Fruit fly (Drosophila melanogaster) whole organism, prepupa: Measurements from ENCODE around the gene CG7379.

Experiments
- Blimp-1 ChIP-seq: fragments of 200-800 bp; sonication (Bioruptor generic); optimal IDR thresholded peaks from 3 replicates; lab custom pipeline; 2017; ENCODE audit warnings: missing biosample characterization, missing genetic modification characterization, mild to moderate bottlenecking, moderate library complexity, missing genetic modification reagents
- CG10631 ChIP-seq: fragments of 200-800 bp; sonication (Bioruptor generic); optimal IDR thresholded peaks from 2 replicates; lab custom pipeline; 2016; ENCODE audit warnings: missing biosample characterization, missing genetic modification characterization
- CG10669 ChIP-seq: fragments of 200-800 bp; sonication (Bioruptor generic); optimal IDR thresholded peaks from 3 replicates; lab custom pipeline; 2018; ENCODE audit warnings: missing biosample characterization, mild to moderate bottlenecking, missing genetic modification characterization, moderate library complexity
- CG11294 ChIP-seq: fragments of 200-800 bp; sonication (Bioruptor generic); IDR thresholded peaks from 2 replicates; pipeline ENCODE4 v1.3.6; 2022; ENCODE audit warnings: missing biosample characterization, missing genetic modification characterization
- CG11902 ChIP-seq: fragments of 200-800 bp; sonication (Bioruptor generic); optimal IDR thresholded peaks from 3 replicates; lab custom pipeline; 2016; ENCODE audit warnings: missing biosample characterization, missing genetic modification characterization
- CG15336 ChIP-seq: fragments of 200-800 bp; sonication (Bioruptor generic); IDR thresholded peaks from 2 replicates; pipeline ENCODE4 v1.3.6; 2022; ENCODE audit warnings: missing biosample characterization, missing genetic modification characterization
- CG1621 ChIP-seq: fragments of 200-800 bp; sonication (Bioruptor generic); optimal IDR thresholded peaks from 3 replicates; lab custom pipeline; 2018; ENCODE audit warnings: missing biosample characterization, mild to moderate bottlenecking, missing genetic modification characterization
- CG16779 ChIP-seq: fragments of 200-800 bp; sonication (Bioruptor generic); optimal IDR thresholded peaks from 3 replicates; lab custom pipeline; 2017; ENCODE audit warnings: missing biosample characterization, mild to moderate bottlenecking, missing genetic modification characterization
- CG3032 ChIP-seq: fragments of 200-800 bp; optimal IDR thresholded peaks from 2 replicates; lab custom pipeline; 2019; ENCODE audit warnings: missing biosample characterization, mild to moderate bottlenecking, missing genetic modification characterization, moderate library complexity
- CG32006 ChIP-seq: fragments of 200-800 bp; sonication (Bioruptor generic); optimal IDR thresholded peaks from 3 replicates; lab custom pipeline; 2017; ENCODE audit warnings: missing biosample characterization, mild to moderate bottlenecking, missing genetic modification characterization
- CG4318 ChIP-seq: fragments of 200-800 bp; sonication (Bioruptor generic); optimal IDR thresholded peaks from 3 replicates; lab custom pipeline; 2017; ENCODE audit warnings: missing biosample characterization, mild to moderate bottlenecking, missing genetic modification characterization
- CG6163 ChIP-seq: fragments of 200-800 bp; sonication (Bioruptor generic); IDR thresholded peaks from 3 replicates; pipeline ENCODE4 v1.3.6; 2022; ENCODE audit warnings: missing biosample characterization, missing genetic modification characterization
- CG6276 ChIP-seq: fragments of 200-800 bp; sonication (Bioruptor generic); optimal IDR thresholded peaks from 2 replicates; lab custom pipeline; 2017; ENCODE audit warnings: missing biosample characterization, mild to moderate bottlenecking, missing genetic modification characterization
- CG6792 ChIP-seq: fragments of 200-800 bp; sonication (Bioruptor generic); optimal IDR thresholded peaks from 3 replicates; lab custom pipeline; 2016; ENCODE audit warnings: missing biosample characterization, missing genetic modification characterization
- CG6854 ChIP-seq: fragments of 200-800 bp; sonication (Bioruptor generic); optimal IDR thresholded peaks from 2 replicates; lab custom pipeline; 2017; ENCODE audit warnings: missing biosample characterization, mild to moderate bottlenecking, missing genetic modification characterization
- CG7368 ChIP-seq: fragments of 200-800 bp; sonication (Bioruptor generic); optimal IDR thresholded peaks from 3 replicates; lab custom pipeline; 2016; ENCODE audit warnings: missing biosample characterization, missing genetic modification characterization
- CG8119 ChIP-seq: fragments of 200-800 bp; sonication (Bioruptor generic); IDR thresholded peaks from 3 replicates; pipeline ENCODE4 v1.3.6; 2022; ENCODE audit warnings: missing biosample characterization, missing genetic modification characterization
- CG8319 ChIP-seq: fragments of 200-800 bp; sonication (Bioruptor generic); optimal IDR thresholded peaks from 3 replicates; lab custom pipeline; 2016; ENCODE audit warnings: missing biosample characterization, missing genetic modification characterization
- CG8632 ChIP-seq: fragments of 200-800 bp; sonication (Bioruptor generic); optimal IDR thresholded peaks from 3 replicates; lab custom pipeline; 2016; ENCODE audit warnings: missing biosample characterization, missing genetic modification characterization
- CG9139 ChIP-seq: fragments of 200-800 bp; sonication (Bioruptor generic); optimal IDR thresholded peaks from 3 replicates; lab custom pipeline; 2017; ENCODE audit warnings: missing biosample characterization, mild to moderate bottlenecking, missing genetic modification characterization
- Eip75B ChIP-seq: fragments of 200-800 bp; sonication (Bioruptor generic); optimal IDR thresholded peaks from 3 replicates; lab custom pipeline; 2016; ENCODE audit warnings: missing biosample characterization, missing genetic modification characterization
- Eip78C ChIP-seq: fragments of 200-800 bp; sonication (Bioruptor generic); peaks from one replicate; lab custom pipeline; 2016; ENCODE audit warnings: missing biosample characterization, missing genetic modification characterization
- Eip93F ChIP-seq: fragments of 200-800 bp; sonication (Bioruptor generic); optimal IDR thresholded peaks from 2 replicates; lab custom pipeline; 2016; ENCODE audit warnings: missing biosample characterization, mild to moderate bottlenecking, missing genetic modification characterization
- Ets96B ChIP-seq: fragments of 200-800 bp; optimal IDR thresholded peaks from 2 replicates; lab custom pipeline; 2019; ENCODE audit warnings: missing biosample characterization, mild to moderate bottlenecking, missing genetic modification characterization, moderate library complexity
- Gug ChIP-seq: fragments of 200-800 bp; sonication (Bioruptor generic); IDR thresholded peaks from 2 replicates; pipeline ENCODE4 v1.3.6; 2022; ENCODE audit warnings: missing biosample characterization, missing genetic modification characterization
- Hr39 ChIP-seq: fragments of 200-800 bp; sonication (Bioruptor generic); optimal IDR thresholded peaks from 2 replicates; lab custom pipeline; 2016; ENCODE audit warnings: missing biosample characterization, missing genetic modification characterization
- Hr4 ChIP-seq: fragments of 200-800 bp; sonication (Bioruptor generic); optimal IDR thresholded peaks from 3 replicates; lab custom pipeline; 2016; ENCODE audit warnings: missing biosample characterization, missing genetic modification characterization
- Met ChIP-seq: fragments of 200-800 bp; sonication (Bioruptor generic); optimal IDR thresholded peaks from 3 replicates; lab custom pipeline; 2016; ENCODE audit warnings: missing biosample characterization, missing genetic modification characterization
- OdsH ChIP-seq: fragments of 200-800 bp; sonication (Bioruptor generic); optimal IDR thresholded peaks from 3 replicates; lab custom pipeline; 2016; ENCODE audit warnings: missing biosample characterization, missing genetic modification characterization
- Smox ChIP-seq: fragments of 200-800 bp; sonication (Bioruptor generic); optimal IDR thresholded peaks from 3 replicates; lab custom pipeline; 2016; ENCODE audit warnings: missing biosample characterization, missing genetic modification characterization
- Sox102F ChIP-seq: fragments of 200-800 bp; sonication (Bioruptor generic); optimal IDR thresholded peaks from 2 replicates; lab custom pipeline; 2016; ENCODE audit warnings: missing biosample characterization, mild to moderate bottlenecking, missing genetic modification characterization
- Sox14 ChIP-seq: fragments of 200-800 bp; sonication (Bioruptor generic); optimal IDR thresholded peaks from 3 replicates; lab custom pipeline; 2016; ENCODE audit warnings: missing biosample characterization, missing genetic modification characterization
- Sox15 ChIP-seq: fragments of 200-800 bp; sonication (Bioruptor generic); optimal IDR thresholded peaks from 3 replicates; lab custom pipeline; 2016; ENCODE audit warnings: missing biosample characterization, missing genetic modification characterization
- cyc ChIP-seq: fragments of 200-800 bp; sonication (Bioruptor generic); optimal IDR thresholded peaks from 3 replicates; lab custom pipeline; 2016; ENCODE audit warnings: missing biosample characterization, missing genetic modification characterization
- dsx ChIP-seq: fragments of 200-800 bp; optimal IDR thresholded peaks from 3 replicates; lab custom pipeline; 2019; ENCODE audit warnings: missing biosample characterization, mild to moderate bottlenecking, missing genetic modification characterization, moderate library complexity; ENCODE audit not compliant: poor library complexity, severe bottlenecking
- eg ChIP-seq: fragments of 200-800 bp; sonication (Bioruptor generic); IDR thresholded peaks from 3 replicates; pipeline ENCODE4 v1.3.6; 2022; ENCODE audit warnings: missing biosample characterization, missing genetic modification characterization
- esn ChIP-seq: fragments of 200-800 bp; sonication (Bioruptor generic); optimal IDR thresholded peaks from 2 replicates; lab custom pipeline; 2016; ENCODE audit warnings: missing biosample characterization, mild to moderate bottlenecking, missing genetic modification characterization, moderate library complexity
- fd59A ChIP-seq: fragments of 200-800 bp; sonication (Bioruptor generic); optimal IDR thresholded peaks from 2 replicates; lab custom pipeline; 2017; ENCODE audit warnings: missing biosample characterization, mild to moderate bottlenecking, missing genetic modification characterization, missing genetic modification reagents
- fd85E ChIP-seq: fragments of 200-800 bp; sonication (Bioruptor generic); optimal IDR thresholded peaks from 3 replicates; lab custom pipeline; 2016; ENCODE audit warnings: missing biosample characterization, missing genetic modification characterization
- net ChIP-seq: fragments of 200-800 bp; sonication (Bioruptor generic); optimal IDR thresholded peaks from 3 replicates; lab custom pipeline; 2016; ENCODE audit warnings: missing biosample characterization, missing genetic modification characterization
- spab ChIP-seq: fragments of 200-800 bp; sonication (Bioruptor generic); optimal IDR thresholded peaks from 2 replicates; lab custom pipeline; 2017; ENCODE audit warnings: missing biosample characterization, mild to moderate bottlenecking, missing genetic modification characterization, missing genetic modification reagents

CG7379 gene

dm6 chr3R:17789937-17790336 is 8.2 kb downstream of the CG7379 start (continued):
- TF ChIP-seq CG7368 (GFP tag; lab: Kevin White, UChicago) (no peak), Eip78C (GFP tag; lab: Kevin White, UChicago) (peak; percentile 67), spab (GFP tag; lab: Kevin White, UChicago) (no peak), CG4318 (peak; percentile 4), CG10631 (GFP tag; lab: Kevin White, UChicago) (peak; percentile 8), CG9139 (no peak), Eip75B (GFP tag; lab: Kevin White, UChicago) (peak; percentile 4)

DNA sequence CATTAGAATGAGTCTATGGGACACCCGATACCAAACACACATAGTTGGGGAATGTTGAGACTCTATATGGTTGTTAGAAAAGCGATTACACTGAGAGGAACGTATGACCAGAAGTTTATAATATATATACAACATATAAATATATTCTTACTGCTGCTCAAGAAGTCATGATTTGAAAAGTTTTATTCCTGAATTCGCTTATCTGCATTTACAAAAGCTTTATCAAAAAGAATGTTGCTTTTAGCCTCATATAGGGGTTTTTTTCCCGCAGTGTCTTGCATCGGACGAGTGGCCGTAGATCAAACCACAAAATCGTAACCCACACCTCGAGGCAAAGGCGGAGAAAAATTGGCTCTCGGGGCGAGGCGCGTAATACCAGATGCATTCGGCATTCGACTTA is 10.3 kb downstream of the CG7379 start:
- TF ChIP-seq CG15336 (GFP tag; lab: Robert Waterston, UW): peak; percentile 50; the same call in 1 of the 2 replicates
- TF ChIP-seq Eip78C (GFP tag; lab: Kevin White, UChicago): peak; percentile 45
- no peak for TF ChIP-seq CG8319 (GFP tag; lab: Kevin White, UChicago)
- peak; percentile 13 for TF ChIP-seq CG6276 (GFP tag; lab: Kevin White, UChicago)
- peak; percentile 45 for TF ChIP-seq CG32006
- TF ChIP-seq CG11294 (GFP tag; lab: Robert Waterston, UW): no peak
- TF ChIP-seq Ets96B (tag; lab: Kevin White, UChicago): no peak
- peak; percentile 38; the same call in 1 of the 3 replicates for TF ChIP-seq eg (GFP tag; lab: Robert Waterston, UW)
- 0 out of 3 replicates have a peak, but pooled peaks have one; percentile 34 for TF ChIP-seq CG8119
- TF ChIP-seq, all 60 proteins: peak for 6

DNA sequence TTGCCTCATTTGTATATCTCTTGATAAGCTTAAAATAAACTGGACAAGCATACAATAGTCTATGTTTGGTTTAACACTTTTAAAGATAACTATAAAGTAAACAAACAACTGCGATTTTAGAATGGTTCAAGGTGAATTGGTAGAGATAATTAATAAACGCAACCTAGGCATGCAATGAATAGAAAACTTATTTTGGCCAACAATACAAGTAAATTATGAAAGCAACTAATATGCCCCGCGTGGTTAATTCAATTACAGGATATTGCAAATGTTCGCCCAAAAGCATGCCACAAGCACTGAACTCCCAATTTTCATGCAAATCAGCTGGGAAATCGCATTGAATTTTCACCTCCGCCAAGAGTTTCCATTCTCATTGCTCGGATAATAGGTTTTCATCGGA is 13.9 kb downstream of the CG7379 start:
- TF ChIP-seq CG6163 (GFP tag; lab: Robert Waterston, UW) (no peak), Eip78C (GFP tag; lab: Kevin White, UChicago) (peak; percentile 52), CG8119 (0 out of 3 replicates have a peak, but pooled peaks have one; percentile 19), CG10631 (GFP tag; lab: Kevin White, UChicago) (no peak), fd59A (GFP tag; lab: Kevin White, UChicago) (no peak), eg (GFP tag; lab: Robert Waterston, UW) (peak; percentile 56; the same call in 2 of the 3 replicates), CG16779 (tag; lab: Kevin White, UChicago) (no peak), CG6276 (GFP tag; lab: Kevin White, UChicago) (no peak), Sox102F (GFP tag; lab: Kevin White, UChicago) (no peak), CG32006 (peak; percentile 39), esn (no peak), Sox15 (GFP tag; lab: Kevin White, UChicago) (no peak), CG10669 (GFP tag; lab: Kevin White, UChicago) (no peak), Eip93F (GFP tag; lab: Kevin White, UChicago) (no peak), fd85E (GFP tag; lab: Kevin White, UChicago) (no peak), Gug (GFP tag; lab: Robert Waterston, UW) (no peak), Hr4 (GFP tag; lab: Kevin White, UChicago) (peak; percentile 28), Met (GFP tag; lab: Kevin White, UChicago) (no peak), CG15336 (GFP tag; lab: Robert Waterston, UW) (peak; percentile 37; the same call in 1 of the 2 replicates), cyc (no peak)

- peak; percentile 43; the same call in 1 of the 2 replicates for TF ChIP-seq CG15336 (GFP tag; lab: Robert Waterston, UW)
- TF ChIP-seq OdsH (GFP tag; lab: Kevin White, UChicago): no peak
- no peak for TF ChIP-seq CG11902
- TF ChIP-seq, all 60 proteins: peak for 1
Measured at dm6 chr3R:17783144-17783543, 15.0 kb downstream of the CG7379 start.

- TF ChIP-seq CG11902 (peak; percentile 21), Hr39 (peak; percentile 37), CG8319 (GFP tag; lab: Kevin White, UChicago) (peak; percentile 35), CG8632 (GFP tag; lab: Kevin White, UChicago) (no peak), CG6792 (GFP tag; lab: Kevin White, UChicago) (peak; percentile 34), Sox15 (GFP tag; lab: Kevin White, UChicago) (no peak), Eip78C (GFP tag; lab: Kevin White, UChicago) (peak; percentile 90), CG9139 (no peak), CG6854 (no peak), CG7368 (GFP tag; lab: Kevin White, UChicago) (no peak), CG1621 (tag; lab: Kevin White, UChicago) (no peak), Blimp-1 (GFP tag; lab: Kevin White, UChicago) (no peak), CG16779 (tag; lab: Kevin White, UChicago) (no peak), Smox (GFP tag; lab: Kevin White, UChicago) (no peak), Sox102F (GFP tag; lab: Kevin White, UChicago) (no peak), dsx (GFP tag; lab: Kevin White, UChicago) (peak; percentile 24), spab (GFP tag; lab: Kevin White, UChicago) (peak; percentile 7), Gug (GFP tag; lab: Robert Waterston, UW) (peak; percentile 82), CG10669 (GFP tag; lab: Kevin White, UChicago) (peak; percentile 31), Sox14 (GFP tag; lab: Kevin White, UChicago) (peak; percentile 10), OdsH (GFP tag; lab: Kevin White, UChicago) (peak; percentile 32), Ets96B (tag; lab: Kevin White, UChicago) (peak; percentile 41), net (GFP tag; lab: Kevin White, UChicago) (peak; percentile 34), CG3032 (tag; lab: Kevin White, UChicago) (peak; percentile 60)
Measured at dm6 chr3R:17781371-17781770, 16.7 kb downstream of the CG7379 start.
